Fruit fly (Drosophila melanogaster): Measurements from ENCODE around the gene CG42833.

Gene CG42833

dm6 chr3L:20183345-20184088, 16.4 kb upstream of the CG42833 start:
- peak; percentile 58 for TF ChIP-seq CG34367 (tag; optimal IDR thresholded peaks at IDR 0.05)
- TF ChIP-seq Pif1A (GFP tag; optimal IDR thresholded peaks at IDR 0.05), result peak; percentile 58
- peak; percentile 57 for TF ChIP-seq Pif1B (GFP tag; optimal IDR thresholded peaks at IDR 0.05)
- TF ChIP-seq Snoo (tag; optimal IDR thresholded peaks at IDR 0.05), result no peak
- TF ChIP-seq CG8301 (tag; optimal IDR thresholded peaks at IDR 0.05), result peak; percentile 68
- peak; percentile 64 for TF ChIP-seq CG9948 (tag; optimal IDR thresholded peaks at IDR 0.05)
- no peak for TF ChIP-seq rn (GFP tag; IDR thresholded peaks at IDR 0.05)
- TF ChIP-seq CG4496 (GFP tag; IDR thresholded peaks at IDR 0.05), result no peak; the same call in 1 of the 3 replicates
- peak; percentile 73 for TF ChIP-seq CG17806 (tag; optimal IDR thresholded peaks at IDR 0.05)
- TF ChIP-seq Ets98B (GFP tag; IDR thresholded peaks at IDR 0.05), result peak; percentile 20
- peak; percentile 7 for TF ChIP-seq gl (tag; optimal IDR thresholded peaks at IDR 0.05)
- TF ChIP-seq D1 (tag; optimal IDR thresholded peaks at IDR 0.05), result no peak
- no peak for TF ChIP-seq CG12605 (GFP tag; IDR thresholded peaks at IDR 0.05)
- TF ChIP-seq CG10348 (GFP tag; IDR thresholded peaks at IDR 0.05), result no peak; the same call in 1 of the 2 replicates
- peak; percentile 74 for TF ChIP-seq CG15710 (tag; optimal IDR thresholded peaks at IDR 0.05)
- TF ChIP-seq fd96Ca (GFP tag; IDR thresholded peaks at IDR 0.05), result 0 out of 3 replicates have a peak, but pooled peaks have one; percentile 40
- peak; percentile 78 for TF ChIP-seq CG8159 (tag; optimal IDR thresholded peaks at IDR 0.05)
- TF ChIP-seq CG13204 (GFP tag; optimal IDR thresholded peaks at IDR 0.05), result no peak
- 0 out of 2 replicates have a peak, but pooled peaks have one; percentile 23 for TF ChIP-seq CG32121 (GFP tag; IDR thresholded peaks at IDR 0.05)
- TF ChIP-seq CG14655 (GFP tag; optimal IDR thresholded peaks at IDR 0.05), result peak; percentile 73
- no peak for TF ChIP-seq EcR (GFP tag; optimal IDR thresholded peaks at IDR 0.05)

dm6 chr3L:20185206-20185868, 14.6 kb upstream of the CG42833 start:
- TF ChIP-seq CG8301 (tag; optimal IDR thresholded peaks at IDR 0.05), result peak; percentile 41
- no peak for TF ChIP-seq CG13204 (GFP tag; optimal IDR thresholded peaks at IDR 0.05)
- no peak for TF ChIP-seq rn (GFP tag; IDR thresholded peaks at IDR 0.05)
- TF ChIP-seq Pif1B (GFP tag; optimal IDR thresholded peaks at IDR 0.05), result peak; percentile 23
- TF ChIP-seq Pif1A (GFP tag; optimal IDR thresholded peaks at IDR 0.05), result peak; percentile 0
- TF ChIP-seq EcR (GFP tag; optimal IDR thresholded peaks at IDR 0.05), result peak; percentile 1
- TF ChIP-seq CG12605 (GFP tag; IDR thresholded peaks at IDR 0.05), result no peak
- peak; percentile 74 for TF ChIP-seq CG15710 (tag; optimal IDR thresholded peaks at IDR 0.05)
- TF ChIP-seq CG10348 (GFP tag; IDR thresholded peaks at IDR 0.05), result 0 out of 2 replicates have a peak, but pooled peaks have one; percentile 35
- peak; percentile 63 for TF ChIP-seq CG8159 (tag; optimal IDR thresholded peaks at IDR 0.05)
- peak; percentile 25 for TF ChIP-seq CG17806 (tag; optimal IDR thresholded peaks at IDR 0.05)
- no peak for TF ChIP-seq fd96Ca (GFP tag; IDR thresholded peaks at IDR 0.05)
- TF ChIP-seq CG34367 (tag; optimal IDR thresholded peaks at IDR 0.05), result peak; percentile 74
- no peak for TF ChIP-seq CG32121 (GFP tag; IDR thresholded peaks at IDR 0.05)
- no peak for TF ChIP-seq D1 (tag; optimal IDR thresholded peaks at IDR 0.05)
- TF ChIP-seq CG9948 (tag; optimal IDR thresholded peaks at IDR 0.05), result peak; percentile 57
- no peak for TF ChIP-seq Snoo (tag; optimal IDR thresholded peaks at IDR 0.05)
- TF ChIP-seq Ets98B (GFP tag; IDR thresholded peaks at IDR 0.05), result no peak
- TF ChIP-seq CG4496 (GFP tag; IDR thresholded peaks at IDR 0.05), result no peak
- TF ChIP-seq CG14655 (GFP tag; optimal IDR thresholded peaks at IDR 0.05), result peak; percentile 70
- no peak for TF ChIP-seq gl (tag; optimal IDR thresholded peaks at IDR 0.05)

DNA sequence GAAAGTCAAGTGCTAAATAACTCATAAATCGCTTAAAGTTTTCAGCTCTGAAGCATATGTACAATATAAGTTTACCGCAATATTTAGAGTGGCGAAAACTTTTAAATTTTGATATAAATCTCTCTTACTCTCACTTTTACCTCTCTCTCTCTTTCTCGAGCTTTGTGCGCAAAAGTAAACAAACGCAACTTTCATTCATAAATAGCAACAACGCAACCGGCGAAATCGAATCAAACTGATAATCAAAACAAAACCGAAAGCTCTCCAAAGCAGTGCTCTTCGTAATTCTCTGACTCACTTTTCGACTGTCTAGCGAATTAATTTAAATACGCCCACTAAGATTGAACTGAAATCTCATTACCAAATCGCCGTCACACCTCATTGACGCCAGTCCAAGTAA, 14.0 kb upstream of the CG42833 start:
- TF ChIP-seq CG13204 (GFP tag; optimal IDR thresholded peaks at IDR 0.05), result no peak
- no peak for TF ChIP-seq Pif1B (GFP tag; optimal IDR thresholded peaks at IDR 0.05)
- TF ChIP-seq Ets98B (GFP tag; IDR thresholded peaks at IDR 0.05), result no peak
- TF ChIP-seq CG10348 (GFP tag; IDR thresholded peaks at IDR 0.05), result no peak
- no peak for TF ChIP-seq Pif1A (GFP tag; optimal IDR thresholded peaks at IDR 0.05)
- TF ChIP-seq Snoo (tag; optimal IDR thresholded peaks at IDR 0.05), result no peak
- TF ChIP-seq CG8301 (tag; optimal IDR thresholded peaks at IDR 0.05), result no peak
- TF ChIP-seq CG17806 (tag; optimal IDR thresholded peaks at IDR 0.05), result no peak
- TF ChIP-seq fd96Ca (GFP tag; IDR thresholded peaks at IDR 0.05), result no peak
- TF ChIP-seq CG9948 (tag; optimal IDR thresholded peaks at IDR 0.05), result no peak
- no peak for TF ChIP-seq rn (GFP tag; IDR thresholded peaks at IDR 0.05)

dm6 chr3L:20186294-20187020, 13.4 kb upstream of the CG42833 start:
- peak; percentile 74 for TF ChIP-seq EcR (GFP tag; optimal IDR thresholded peaks at IDR 0.05)
- no peak for TF ChIP-seq Snoo (tag; optimal IDR thresholded peaks at IDR 0.05)
- TF ChIP-seq CG13204 (GFP tag; optimal IDR thresholded peaks at IDR 0.05), result peak; percentile 70
- TF ChIP-seq CG17806 (tag; optimal IDR thresholded peaks at IDR 0.05), result peak; percentile 11
- TF ChIP-seq CG8301 (tag; optimal IDR thresholded peaks at IDR 0.05), result no peak
- peak; percentile 4 for TF ChIP-seq CG15710 (tag; optimal IDR thresholded peaks at IDR 0.05)
- TF ChIP-seq Ets98B (GFP tag; IDR thresholded peaks at IDR 0.05), result peak; percentile 23; the same call in 1 of the 2 replicates
- peak; percentile 29 for TF ChIP-seq CG34367 (tag; optimal IDR thresholded peaks at IDR 0.05)
- peak; percentile 2 for TF ChIP-seq CG8159 (tag; optimal IDR thresholded peaks at IDR 0.05)
- no peak for TF ChIP-seq gl (tag; optimal IDR thresholded peaks at IDR 0.05)
- no peak for TF ChIP-seq Pif1B (GFP tag; optimal IDR thresholded peaks at IDR 0.05)
